Worm (Caenorhabditis elegans) whole organism, young adult: ENCODE data around the gene K07E3.1.

Experiments used
- B0261.1 ChIP-seq: sonication (generic microtip); optimal IDR thresholded peaks from 2 replicates; lab custom pipeline; 2016; ENCODE audit warnings: mild to moderate bottlenecking, missing genetic modification characterization, moderate library complexity, missing compliant biosample characterization
- C06A6.2 ChIP-seq: fragments of 200-800 bp; sonication (Bioruptor generic); conservative IDR thresholded peaks from 2 replicates; pipeline ENCODE4 v1.3.6; 2022; ENCODE audit warnings: missing genetic modification characterization, missing compliant biosample characterization
- D2030.7 ChIP-seq: fragments of 200-800 bp; sonication (Bioruptor generic); IDR thresholded peaks from 2 replicates; pipeline ENCODE4 v1.3.6; 2022; ENCODE audit warnings: missing genetic modification reagents, missing genetic modification characterization, missing compliant biosample characterization
- F10E7.11 ChIP-seq: sonication (generic microtip); optimal IDR thresholded peaks from 2 replicates; lab custom pipeline; 2017; ENCODE audit warnings: mild to moderate bottlenecking, missing genetic modification characterization, moderate library complexity, missing compliant biosample characterization
- F22D6.2 ChIP-seq: sonication (generic microtip); optimal IDR thresholded peaks from 2 replicates; lab custom pipeline; 2016; ENCODE audit warnings: mild to moderate bottlenecking, missing genetic modification characterization, missing compliant biosample characterization
- F33H1.4 ChIP-seq: fragments of 200-800 bp; sonication (Bioruptor generic); IDR thresholded peaks from 2 replicates; pipeline ENCODE4 v1.3.6; 2022; ENCODE audit warnings: missing genetic modification reagents, missing genetic modification characterization, missing compliant biosample characterization
- F39B2.1 ChIP-seq: fragments of 200-800 bp; sonication (Bioruptor generic); IDR thresholded peaks from 2 replicates; pipeline ENCODE4 v1.3.6; 2022; ENCODE audit warnings: missing genetic modification reagents, missing genetic modification characterization, missing compliant biosample characterization
- F52B5.7 ChIP-seq: sonication (generic microtip); optimal IDR thresholded peaks from 2 replicates; lab custom pipeline; 2016; ENCODE audit warnings: mild to moderate bottlenecking, missing genetic modification characterization, missing compliant biosample characterization
- F55B11.4 ChIP-seq: sonication (generic microtip); optimal IDR thresholded peaks from 2 replicates; lab custom pipeline; 2016; ENCODE audit warnings: missing compliant biosample characterization, missing genetic modification characterization, borderline replicate concordance; ENCODE audit not compliant: insufficient read depth
- F57A8.1 ChIP-seq: fragments of 200-800 bp; sonication (Bioruptor generic); optimal IDR thresholded peaks from 2 replicates; lab custom pipeline; 2018; ENCODE audit warnings: mild to moderate bottlenecking, missing genetic modification characterization, moderate library complexity, missing compliant biosample characterization
- F57C9.4 ChIP-seq: sonication (generic microtip); optimal IDR thresholded peaks from 2 replicates; lab custom pipeline; 2017; ENCODE audit warnings: mild to moderate bottlenecking, missing genetic modification characterization, missing compliant biosample characterization
- T07F8.4 ChIP-seq: sonication (generic microtip); optimal IDR thresholded peaks from 2 replicates; lab custom pipeline; 2016; ENCODE audit warnings: mild to moderate bottlenecking, missing genetic modification characterization, moderate library complexity, missing compliant biosample characterization
- Y53F4B.3 ChIP-seq: fragments of 200-800 bp; sonication (Bioruptor generic); IDR thresholded peaks from 2 replicates; pipeline ENCODE4 v1.3.6; 2022; ENCODE audit warnings: missing genetic modification reagents, missing genetic modification characterization, missing compliant biosample characterization
- Y53G8AR.9 ChIP-seq: fragments of 200-800 bp; sonication (Bioruptor generic); conservative IDR thresholded peaks from 2 replicates; pipeline ENCODE4 v1.3.6; 2022; ENCODE audit warnings: missing genetic modification reagents, missing genetic modification characterization, missing compliant biosample characterization
- Y79H2A.3 ChIP-seq: fragments of 200-800 bp; sonication (Bioruptor generic); conservative IDR thresholded peaks from 2 replicates; pipeline ENCODE4 v1.3.6; 2022; ENCODE audit warnings: missing genetic modification reagents, missing genetic modification characterization, missing compliant biosample characterization
- aptf-3 ChIP-seq: fragments of 200-800 bp; sonication (Bioruptor generic); IDR thresholded peaks from 2 replicates; pipeline ENCODE4 v1.3.6; 2022; ENCODE audit warnings: missing genetic modification characterization, missing compliant biosample characterization
- athp-1 ChIP-seq: sonication (generic microtip); optimal IDR thresholded peaks from 2 replicates; lab custom pipeline; 2017; ENCODE audit warnings: mild to moderate bottlenecking, missing genetic modification characterization, missing compliant biosample characterization
- attf-6 ChIP-seq: fragments of 200-800 bp; sonication (Bioruptor generic); IDR thresholded peaks from 2 replicates; pipeline ENCODE4 v1.3.6; 2022; ENCODE audit warnings: missing genetic modification reagents, missing genetic modification characterization, missing compliant biosample characterization
- bed-2 ChIP-seq: fragments of 200-800 bp; sonication (Bioruptor generic); IDR thresholded peaks from 2 replicates; pipeline ENCODE4 v1.3.6; 2022; ENCODE audit warnings: missing genetic modification reagents, missing genetic modification characterization, missing compliant biosample characterization
- cebp-2 ChIP-seq: fragments of 200-800 bp; sonication (Bioruptor generic); IDR thresholded peaks from 2 replicates; pipeline ENCODE4 v1.3.6; 2022; ENCODE audit warnings: missing genetic modification characterization, missing compliant biosample characterization
- ceh-100 ChIP-seq: fragments of 200-800 bp; sonication (Bioruptor generic); IDR thresholded peaks from 2 replicates; pipeline ENCODE4 v1.3.6; 2022; ENCODE audit warnings: missing genetic modification reagents, missing genetic modification characterization, missing compliant biosample characterization
- ceh-58 ChIP-seq: fragments of 200-800 bp; sonication (Bioruptor generic); IDR thresholded peaks from 2 replicates; pipeline ENCODE4 v1.3.6; 2022; ENCODE audit warnings: missing genetic modification characterization, missing compliant biosample characterization
- ceh-79 ChIP-seq: sonication (generic microtip); optimal IDR thresholded peaks from 2 replicates; lab custom pipeline; 2017; ENCODE audit warnings: mild to moderate bottlenecking, missing genetic modification characterization, missing compliant biosample characterization
- chd-7 ChIP-seq: sonication (generic microtip); optimal IDR thresholded peaks from 2 replicates; lab custom pipeline; 2016; ENCODE audit warnings: mild to moderate bottlenecking, missing genetic modification characterization, moderate library complexity, missing compliant biosample characterization
- dpff-1 ChIP-seq: sonication (generic microtip); optimal IDR thresholded peaks from 2 replicates; lab custom pipeline; 2017; ENCODE audit warnings: mild to moderate bottlenecking, missing genetic modification characterization, missing compliant biosample characterization
- dpl-1 ChIP-seq: fragments of 150-350 bp; optimal IDR thresholded peaks from 2 replicates; lab custom pipeline; 2014; ENCODE audit warnings: missing biosample characterization, missing genetic modification reagents, missing genetic modification characterization
- egl-44 ChIP-seq: fragments of 200-800 bp; sonication (Bioruptor generic); IDR thresholded peaks from 2 replicates; pipeline ENCODE4 v1.3.6; 2022; ENCODE audit warnings: missing genetic modification reagents, missing genetic modification characterization, missing compliant biosample characterization
- egrh-3 ChIP-seq: fragments of 200-800 bp; sonication (Bioruptor generic); IDR thresholded peaks from 2 replicates; pipeline ENCODE4 v1.3.6; 2022; ENCODE audit warnings: missing genetic modification reagents, missing genetic modification characterization, missing compliant biosample characterization
- fkh-3 ChIP-seq: sonication (generic microtip); optimal IDR thresholded peaks from 2 replicates; lab custom pipeline; 2016; ENCODE audit warnings: mild to moderate bottlenecking, missing genetic modification characterization, missing compliant biosample characterization
- hlh-26 ChIP-seq: fragments of 200-800 bp; sonication (Bioruptor generic); conservative IDR thresholded peaks from 2 replicates; pipeline ENCODE4 v1.3.6; 2022; ENCODE audit warnings: missing genetic modification reagents, missing genetic modification characterization, missing compliant biosample characterization
- hmg-1.2 ChIP-seq: fragments of 200-800 bp; sonication (Bioruptor generic); IDR thresholded peaks from 2 replicates; pipeline ENCODE4 v1.3.6; 2022; ENCODE audit warnings: missing genetic modification reagents, missing genetic modification characterization, missing compliant biosample characterization
- hmg-20 ChIP-seq: fragments of 200-800 bp; sonication (Bioruptor generic); IDR thresholded peaks from 2 replicates; pipeline ENCODE4 v1.3.6; 2022; ENCODE audit warnings: missing genetic modification reagents, missing genetic modification characterization, missing compliant biosample characterization
- hrde-1 ChIP-seq: sonication (generic microtip); optimal IDR thresholded peaks from 2 replicates; lab custom pipeline; 2016; ENCODE audit warnings: missing genetic modification characterization, mild to moderate bottlenecking, missing compliant biosample characterization, moderate library complexity, missing genotype, missing genetic modification reagents, borderline replicate concordance
- hsf-1 ChIP-seq: fragments of 200-800 bp; sonication (Bioruptor generic); IDR thresholded peaks from 2 replicates; pipeline ENCODE4 v1.3.6; 2022; ENCODE audit warnings: missing genetic modification reagents, missing genetic modification characterization, missing compliant biosample characterization
- lin-26 ChIP-seq: fragments of 200-800 bp; sonication (Bioruptor generic); IDR thresholded peaks from 2 replicates; pipeline ENCODE4 v1.3.6; 2022; ENCODE audit warnings: missing genetic modification reagents, missing genetic modification characterization, missing compliant biosample characterization
- lsy-27 ChIP-seq: sonication (generic microtip); optimal IDR thresholded peaks from 2 replicates; lab custom pipeline; 2017; ENCODE audit warnings: missing genetic modification characterization, mild to moderate bottlenecking, missing compliant biosample characterization, antibody characterized with exemption, missing genotype, borderline replicate concordance; ENCODE audit not compliant: insufficient read depth
- madf-10 ChIP-seq: sonication (generic microtip); optimal IDR thresholded peaks from 2 replicates; lab custom pipeline; 2016; ENCODE audit warnings: mild to moderate bottlenecking, missing genetic modification characterization, missing compliant biosample characterization
- madf-3 ChIP-seq: fragments of 200-800 bp; sonication (Bioruptor generic); IDR thresholded peaks from 2 replicates; pipeline ENCODE4 v1.3.6; 2022; ENCODE audit warnings: missing genetic modification reagents, missing genetic modification characterization, missing compliant biosample characterization
- nfya-2 ChIP-seq: fragments of 200-800 bp; sonication (Bioruptor generic); IDR thresholded peaks from 2 replicates; pipeline ENCODE4 v1.3.6; 2022; ENCODE audit warnings: missing genetic modification reagents, missing genetic modification characterization, missing compliant biosample characterization
- nfyb-1 ChIP-seq: fragments of 200-800 bp; sonication (Bioruptor generic); IDR thresholded peaks from 2 replicates; pipeline ENCODE4 v1.3.6; 2022; ENCODE audit warnings: missing genetic modification reagents, missing genetic modification characterization, missing compliant biosample characterization
- nhr-27 ChIP-seq: fragments of 200-800 bp; sonication (Bioruptor generic); optimal IDR thresholded peaks from 2 replicates; lab custom pipeline; 2018; ENCODE audit warnings: mild to moderate bottlenecking, missing genetic modification characterization, moderate library complexity, missing compliant biosample characterization
- nhr-80 ChIP-seq: sonication (generic microtip); optimal IDR thresholded peaks from 2 replicates; lab custom pipeline; 2016; ENCODE audit warnings: missing genetic modification characterization, missing compliant biosample characterization
- sdz-38 ChIP-seq: sonication (generic microtip); optimal IDR thresholded peaks from 2 replicates; lab custom pipeline; 2016; ENCODE audit warnings: missing genotype, missing genetic modification characterization, missing compliant biosample characterization
- snpc-3.4 ChIP-seq: sonication (generic microtip); optimal IDR thresholded peaks from 2 replicates; lab custom pipeline; 2017; ENCODE audit warnings: missing genetic modification characterization, mild to moderate bottlenecking, missing compliant biosample characterization, antibody characterized with exemption, moderate library complexity, missing genotype, missing genetic modification reagents
- unc-130 ChIP-seq: sonication (generic microtip); optimal IDR thresholded peaks from 2 replicates; lab custom pipeline; 2016; ENCODE audit warnings: missing genetic modification reagents, missing genetic modification characterization, missing compliant biosample characterization
- unc-62 ChIP-seq: fragments of 150-350 bp; optimal IDR thresholded peaks from 2 replicates; lab custom pipeline; 2014; ENCODE audit warnings: missing biosample characterization, missing genetic modification reagents, missing genetic modification characterization
- xnd-1 ChIP-seq: sonication (generic microtip); optimal IDR thresholded peaks from 2 replicates; lab custom pipeline; 2016; ENCODE audit warnings: missing genotype, missing genetic modification reagents, missing genetic modification characterization, missing compliant biosample characterization
- zfh-2 ChIP-seq: fragments of 200-800 bp; sonication (Bioruptor generic); conservative IDR thresholded peaks from 2 replicates; pipeline ENCODE4 v1.3.6; 2022; ENCODE audit warnings: missing genetic modification reagents, missing genetic modification characterization, missing compliant biosample characterization
- ztf-22 ChIP-seq: fragments of 200-800 bp; sonication (Bioruptor generic); optimal IDR thresholded peaks from 2 replicates; lab custom pipeline; 2018; ENCODE audit warnings: mild to moderate bottlenecking, missing genetic modification characterization, moderate library complexity, missing compliant biosample characterization
- ztf-6 ChIP-seq: fragments of 200-800 bp; sonication (Bioruptor generic); IDR thresholded peaks from 2 replicates; pipeline ENCODE4 v1.3.6; 2022; ENCODE audit warnings: missing genetic modification reagents, missing genetic modification characterization, missing compliant biosample characterization

The K07E3.1 gene

ce11 chrX:8148993-8149392 is 38.8 kb downstream of the K07E3.1 start (continued):
- TF ChIP-seq F57A8.1 (GFP tag; lab: Kevin White, UChicago) (no peak), dpl-1 (GFP tag; lab: Kevin White, UChicago) (no peak), zfh-2 (GFP tag; lab: Robert Waterston, UW) (no peak), aptf-3 (no peak), sdz-38 (tag; lab: Kevin White, UChicago) (no peak), lsy-27 (tag; lab: Kevin White, UChicago) (no peak), unc-62 (GFP tag; lab: Kevin White, UChicago) (no peak), F52B5.7 (tag; lab: Kevin White, UChicago) (no peak), Y79H2A.3 (GFP tag; lab: Robert Waterston, UW) (no peak), ceh-58 (GFP tag; lab: Robert Waterston, UW) (no peak), madf-3 (GFP tag; lab: Robert Waterston, UW) (no peak), snpc-3.4 (no peak), ztf-22 (GFP tag; lab: Kevin White, UChicago) (no peak), chd-7 (no peak), nhr-27 (tag; lab: Kevin White, UChicago) (no peak), F22D6.2 (tag; lab: Kevin White, UChicago) (no peak), C06A6.2 (GFP tag; lab: Robert Waterston, UW) (no peak), cebp-2 (no peak), athp-1 (tag; lab: Kevin White, UChicago) (no peak), ceh-79 (no peak), nfya-2 (GFP tag; lab: Robert Waterston, UW) (no peak), madf-10 (no peak), F39B2.1 (GFP tag; lab: Robert Waterston, UW) (no peak), F57C9.4 (tag; lab: Kevin White, UChicago) (no peak), hmg-20 (GFP tag; lab: Robert Waterston, UW) (no peak), fkh-3 (tag; lab: Kevin White, UChicago) (no peak), B0261.1 (tag; lab: Kevin White, UChicago) (peak; percentile 72), Y53F4B.3 (GFP tag; lab: Robert Waterston, UW) (no peak), xnd-1 (tag; lab: Kevin White, UChicago) (no peak), hmg-1.2 (peak; percentile 43; the same call in 1 of the 2 replicates), Y53G8AR.9 (no peak), hrde-1 (no peak), ceh-100 (GFP tag; lab: Robert Waterston, UW) (no peak), unc-130 (GFP tag; lab: Kevin White, UChicago) (no peak), dpff-1 (tag; lab: Kevin White, UChicago) (no peak), hlh-26 (GFP tag; lab: Robert Waterston, UW) (no peak), egl-44 (GFP tag; lab: Robert Waterston, UW) (no peak), hsf-1 (GFP tag; lab: Robert Waterston, UW) (no peak), bed-2 (no peak), F33H1.4 (no peak), T07F8.4 (tag; lab: Kevin White, UChicago) (no peak), lin-26 (GFP tag; lab: Robert Waterston, UW) (peak; percentile 72; the same call in 1 of the 2 replicates), F10E7.11 (tag; lab: Kevin White, UChicago) (no peak), F55B11.4 (no peak), nhr-80 (no peak), ztf-6 (GFP tag; lab: Robert Waterston, UW) (no peak), attf-6 (GFP tag; lab: Robert Waterston, UW) (no peak), nfyb-1 (GFP tag; lab: Robert Waterston, UW) (no peak), egrh-3 (GFP tag; lab: Robert Waterston, UW) (no peak), D2030.7 (GFP tag; lab: Robert Waterston, UW) (peak; percentile 57; the same call in 1 of the 2 replicates)
